Fruit fly (Drosophila melanogaster) whole organism, pupa: ENCODE data around the gene Dtd.

Experiments used
- CG10348 ChIP-seq: fragments of 200-800 bp; sonication (Bioruptor generic); IDR thresholded peaks from 2 replicates; pipeline ENCODE4 v1.3.6; 2022; ENCODE audit warnings: missing biosample characterization, missing genetic modification characterization
- CG12605 ChIP-seq: fragments of 200-800 bp; sonication (Bioruptor generic); IDR thresholded peaks from 2 replicates; pipeline ENCODE4 v1.3.6; 2022; ENCODE audit warnings: missing biosample characterization, missing genetic modification characterization
- CG13204 ChIP-seq: fragments of 200-800 bp; sonication (Bioruptor generic); optimal IDR thresholded peaks from 2 replicates; lab custom pipeline; 2018; ENCODE audit warnings: missing biosample characterization, mild to moderate bottlenecking, missing genetic modification characterization, moderate library complexity
- CG14655 ChIP-seq: fragments of 200-800 bp; sonication (Bioruptor generic); optimal IDR thresholded peaks from 3 replicates; lab custom pipeline; 2017; ENCODE audit warnings: mild to moderate bottlenecking, missing biosample characterization, missing genetic modification reagents, missing genetic modification characterization
- CG15710 ChIP-seq: fragments of 200-800 bp; sonication (Bioruptor generic); optimal IDR thresholded peaks from 2 replicates; lab custom pipeline; 2018; ENCODE audit warnings: missing biosample characterization, mild to moderate bottlenecking, missing genetic modification characterization, moderate library complexity
- CG17806 ChIP-seq: fragments of 200-800 bp; sonication (Bioruptor generic); optimal IDR thresholded peaks from 2 replicates; lab custom pipeline; 2018; ENCODE audit warnings: missing biosample characterization, mild to moderate bottlenecking, missing genetic modification characterization, moderate library complexity
- CG32121 ChIP-seq: fragments of 200-800 bp; sonication (Bioruptor generic); IDR thresholded peaks from 2 replicates; pipeline ENCODE4 v1.3.6; 2022; ENCODE audit warnings: missing biosample characterization, missing genetic modification characterization
- CG34367 ChIP-seq: fragments of 200-800 bp; sonication (Bioruptor generic); optimal IDR thresholded peaks from 2 replicates; lab custom pipeline; 2018; ENCODE audit warnings: missing biosample characterization, mild to moderate bottlenecking, missing genetic modification characterization
- CG4496 ChIP-seq: fragments of 200-800 bp; sonication (Bioruptor generic); IDR thresholded peaks from 3 replicates; pipeline ENCODE4 v1.3.6; 2022; ENCODE audit warnings: missing biosample characterization, missing genetic modification characterization
- CG8159 ChIP-seq: fragments of 200-800 bp; sonication (Bioruptor generic); optimal IDR thresholded peaks from 3 replicates; lab custom pipeline; 2018; ENCODE audit warnings: missing biosample characterization, mild to moderate bottlenecking, missing genetic modification characterization, moderate library complexity
- CG8301 ChIP-seq: fragments of 200-800 bp; sonication (Bioruptor generic); optimal IDR thresholded peaks from 2 replicates; lab custom pipeline; 2018; ENCODE audit warnings: missing biosample characterization, mild to moderate bottlenecking, missing genetic modification characterization
- CG9948 ChIP-seq: fragments of 200-800 bp; sonication (Bioruptor generic); optimal IDR thresholded peaks from 2 replicates; lab custom pipeline; 2018; ENCODE audit warnings: missing biosample characterization, mild to moderate bottlenecking, missing genetic modification characterization, moderate library complexity
- D1 ChIP-seq: fragments of 200-800 bp; sonication (Bioruptor generic); optimal IDR thresholded peaks from 2 replicates; lab custom pipeline; 2018; ENCODE audit warnings: missing biosample characterization, mild to moderate bottlenecking, missing genetic modification characterization, moderate library complexity
- EcR ChIP-seq: fragments of 200-800 bp; sonication (Bioruptor generic); optimal IDR thresholded peaks from 3 replicates; lab custom pipeline; 2019; ENCODE audit warnings: missing biosample characterization, missing genetic modification characterization, mild to moderate bottlenecking, moderate library complexity, missing genetic modification reagents
- Ets98B ChIP-seq: fragments of 200-800 bp; sonication (Bioruptor generic); IDR thresholded peaks from 2 replicates; pipeline ENCODE4 v1.3.6; 2022; ENCODE audit warnings: missing biosample characterization, missing genetic modification characterization
- Pif1A ChIP-seq: fragments of 200-800 bp; sonication (Bioruptor generic); optimal IDR thresholded peaks from 3 replicates; lab custom pipeline; 2016; ENCODE audit warnings: missing biosample characterization, missing genetic modification characterization
- Pif1B ChIP-seq: fragments of 200-800 bp; sonication (Bioruptor generic); optimal IDR thresholded peaks from 3 replicates; lab custom pipeline; 2016; ENCODE audit warnings: missing biosample characterization, missing genetic modification characterization
- Snoo ChIP-seq: fragments of 200-800 bp; sonication (Bioruptor generic); optimal IDR thresholded peaks from 3 replicates; lab custom pipeline; 2017; ENCODE audit warnings: missing biosample characterization, mild to moderate bottlenecking, missing genetic modification characterization, inconsistent platforms
- fd96Ca ChIP-seq: fragments of 200-800 bp; sonication (Bioruptor generic); IDR thresholded peaks from 3 replicates; pipeline ENCODE4 v1.3.6; 2022; ENCODE audit warnings: missing biosample characterization, missing genetic modification characterization
- gl ChIP-seq: fragments of 200-800 bp; sonication (Bioruptor generic); optimal IDR thresholded peaks from 2 replicates; lab custom pipeline; 2018; ENCODE audit warnings: missing biosample characterization, mild to moderate bottlenecking, missing genetic modification characterization
- rn ChIP-seq: fragments of 200-800 bp; sonication (Bioruptor generic); IDR thresholded peaks from 2 replicates; pipeline ENCODE4 v1.3.6; 2022; ENCODE audit warnings: missing biosample characterization, missing genetic modification characterization

Gene Dtd

DNA sequence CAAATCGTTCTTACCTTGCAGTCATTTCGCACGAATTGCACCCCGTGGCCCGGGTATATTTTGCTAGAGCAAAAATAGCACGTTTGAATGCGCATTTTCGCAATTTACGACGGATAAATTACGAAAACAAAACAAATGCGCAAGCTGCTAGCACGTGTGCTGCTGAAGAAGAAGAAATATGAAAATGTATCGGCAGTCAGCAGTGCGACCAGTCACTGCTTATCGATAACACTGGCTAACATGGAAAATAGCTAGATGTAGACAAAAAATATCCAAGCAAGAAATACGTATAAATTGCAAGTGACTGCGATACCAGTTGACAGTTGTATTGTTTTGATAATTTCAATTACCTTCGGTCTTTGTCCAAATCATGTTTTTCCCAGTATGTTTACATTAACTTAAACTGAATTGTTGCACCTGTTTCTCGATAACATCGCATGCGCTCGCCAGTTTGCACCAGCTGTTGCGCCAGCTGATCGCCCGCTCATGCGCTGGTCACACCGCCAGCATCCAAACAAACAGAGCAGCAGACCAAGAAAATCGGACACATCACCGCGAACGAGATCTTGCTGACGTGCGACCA is 1.6 kb downstream of the Dtd start, which contains the start of the genes RpL24-like and CG5276:
RpL24-like (minus strand) TSS at position 188 of the 583 bp plus-strand sequence.
CG5276 (plus strand) TSS at position 344 of the 583 bp plus-strand sequence.
- TF ChIP-seq Ets98B (GFP tag; lab: Robert Waterston, UW) (no peak), Pif1A (no peak), Snoo (no peak), CG17806 (no peak), CG32121 (GFP tag; lab: Robert Waterston, UW) (no peak), CG9948 (tag; lab: Kevin White, UChicago) (no peak), D1 (tag; lab: Kevin White, UChicago) (no peak), gl (tag; lab: Kevin White, UChicago) (no peak), CG8301 (tag; lab: Kevin White, UChicago) (no peak), CG10348 (no peak), rn (GFP tag; lab: Robert Waterston, UW) (no peak), CG14655 (GFP tag; lab: Kevin White, UChicago) (no peak), CG15710 (tag; lab: Kevin White, UChicago) (no peak), CG8159 (tag; lab: Kevin White, UChicago) (no peak), CG13204 (GFP tag; lab: Kevin White, UChicago) (no peak), fd96Ca (GFP tag; lab: Robert Waterston, UW) (no peak), CG4496 (GFP tag; lab: Robert Waterston, UW) (no peak)

DNA sequence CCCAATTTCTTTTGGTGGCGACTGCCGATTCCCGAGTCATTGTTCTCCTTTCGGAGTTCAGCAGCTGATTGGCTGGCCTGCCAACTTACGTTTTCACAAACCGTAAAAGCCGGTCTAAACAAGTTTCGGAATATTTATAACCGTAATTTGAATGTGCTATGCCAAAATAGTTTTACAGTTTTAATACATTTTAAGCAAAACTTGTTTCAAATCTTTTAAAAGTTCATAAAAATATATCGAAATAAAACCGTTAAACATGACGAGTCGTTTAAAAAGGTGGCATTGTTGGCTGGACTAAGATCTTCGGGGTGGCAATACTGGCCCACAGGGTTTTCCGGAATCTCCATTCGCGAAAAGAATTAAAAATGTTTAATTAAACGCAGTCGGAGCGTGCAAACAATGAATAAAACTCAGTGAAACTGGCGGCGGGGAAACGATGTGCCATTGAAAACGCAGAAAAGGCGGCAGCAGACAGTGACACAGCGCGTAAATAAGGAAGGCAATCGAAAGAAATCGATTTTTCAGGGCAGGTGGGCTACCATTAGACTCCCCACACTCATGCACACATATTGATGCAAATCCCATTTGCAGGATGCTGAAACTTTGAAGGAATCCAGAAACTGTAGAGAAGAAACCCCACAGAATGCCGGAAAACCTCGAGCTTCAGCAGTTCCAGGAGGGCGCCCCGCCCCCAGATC is 5.8 kb downstream of the Dtd start, which contains the start of the genes Exd2 and CG5281:
Exd2 (minus strand) TSS at position 167 of the 698 bp plus-strand sequence.
CG5281 (plus strand) TSS at position 314 of the 698 bp plus-strand sequence.
- TF ChIP-seq CG8301 (tag; lab: Kevin White, UChicago), result no peak
- no peak for TF ChIP-seq CG34367 (tag; lab: Kevin White, UChicago)
- TF ChIP-seq CG9948 (tag; lab: Kevin White, UChicago), result peak; percentile 6
- TF ChIP-seq CG8159 (tag; lab: Kevin White, UChicago), result peak; percentile 14
- TF ChIP-seq fd96Ca (GFP tag; lab: Robert Waterston, UW), result 0 out of 3 replicates have a peak, but pooled peaks have one; percentile 10
- TF ChIP-seq EcR (GFP tag; lab: Kevin White, UChicago), result peak; percentile 80
- TF ChIP-seq CG15710 (tag; lab: Kevin White, UChicago), result peak; percentile 5

DNA sequence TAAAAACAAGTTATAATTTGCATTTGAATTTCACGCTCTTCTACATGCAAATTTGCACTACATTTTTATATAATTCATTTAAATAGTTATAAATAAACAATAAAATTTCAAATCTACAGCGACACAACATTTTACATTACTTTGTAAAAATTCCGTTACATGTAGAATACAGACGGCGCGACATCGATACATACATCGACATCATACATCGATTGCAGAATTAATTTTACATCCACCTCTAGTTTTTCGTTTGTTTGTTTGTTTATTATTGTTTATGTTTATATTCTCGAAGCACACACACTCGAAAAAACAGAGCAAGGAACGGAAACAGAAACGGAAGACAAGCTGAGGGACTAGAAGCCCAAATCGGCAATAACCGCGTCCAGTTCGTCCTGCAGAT is 7.7 kb downstream of the Dtd start, which contains the start of gene CG17230:
CG17230 (plus strand) TSS at position 258 of the 400 bp plus-strand sequence.
- TF ChIP-seq Pif1B (GFP tag; lab: Kevin White, UChicago), result no peak
- no peak for TF ChIP-seq CG14655 (GFP tag; lab: Kevin White, UChicago)
- no peak for TF ChIP-seq CG12605
- no peak for TF ChIP-seq CG9948 (tag; lab: Kevin White, UChicago)
- no peak for TF ChIP-seq Ets98B (GFP tag; lab: Robert Waterston, UW)
- no peak for TF ChIP-seq Pif1A
- TF ChIP-seq CG34367 (tag; lab: Kevin White, UChicago), result no peak
- TF ChIP-seq D1 (tag; lab: Kevin White, UChicago), result no peak
- no peak for TF ChIP-seq Snoo
- TF ChIP-seq CG10348, result no peak
- no peak for TF ChIP-seq CG17806
- TF ChIP-seq CG4496 (GFP tag; lab: Robert Waterston, UW), result no peak
- TF ChIP-seq EcR (GFP tag; lab: Kevin White, UChicago), result no peak
- no peak for TF ChIP-seq CG8301 (tag; lab: Kevin White, UChicago)

DNA sequence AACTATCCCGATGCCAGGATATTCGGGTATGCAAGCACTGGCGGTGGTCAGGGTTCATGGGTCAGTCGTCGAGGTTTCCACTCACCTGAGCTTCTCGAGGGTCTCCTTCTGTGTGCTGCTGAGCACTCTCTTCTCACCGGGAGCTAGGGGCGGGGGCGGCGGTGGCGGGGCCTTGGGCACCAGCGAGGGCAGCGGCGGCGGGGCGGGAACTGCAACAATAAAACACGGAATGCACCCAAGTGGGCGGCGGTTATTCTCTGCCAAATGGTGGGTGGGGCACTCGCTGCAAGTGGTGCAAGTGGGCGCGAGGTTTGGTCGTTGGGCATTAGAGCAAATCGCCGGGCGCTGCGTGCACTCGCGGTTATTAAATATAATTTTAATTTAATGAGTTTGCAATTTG is 11.2 kb downstream of the Dtd start:
- TF ChIP-seq CG32121 (GFP tag; lab: Robert Waterston, UW) (no peak), fd96Ca (GFP tag; lab: Robert Waterston, UW) (no peak), CG9948 (tag; lab: Kevin White, UChicago) (no peak), CG10348 (no peak), Ets98B (GFP tag; lab: Robert Waterston, UW) (no peak), CG14655 (GFP tag; lab: Kevin White, UChicago) (no peak), D1 (tag; lab: Kevin White, UChicago) (no peak), rn (GFP tag; lab: Robert Waterston, UW) (no peak), CG15710 (tag; lab: Kevin White, UChicago) (no peak), CG8301 (tag; lab: Kevin White, UChicago) (no peak), EcR (GFP tag; lab: Kevin White, UChicago) (no peak), Pif1A (no peak), Pif1B (GFP tag; lab: Kevin White, UChicago) (no peak), Snoo (no peak), CG4496 (GFP tag; lab: Robert Waterston, UW) (no peak), CG13204 (GFP tag; lab: Kevin White, UChicago) (no peak), CG8159 (tag; lab: Kevin White, UChicago) (no peak), gl (tag; lab: Kevin White, UChicago) (no peak)

DNA sequence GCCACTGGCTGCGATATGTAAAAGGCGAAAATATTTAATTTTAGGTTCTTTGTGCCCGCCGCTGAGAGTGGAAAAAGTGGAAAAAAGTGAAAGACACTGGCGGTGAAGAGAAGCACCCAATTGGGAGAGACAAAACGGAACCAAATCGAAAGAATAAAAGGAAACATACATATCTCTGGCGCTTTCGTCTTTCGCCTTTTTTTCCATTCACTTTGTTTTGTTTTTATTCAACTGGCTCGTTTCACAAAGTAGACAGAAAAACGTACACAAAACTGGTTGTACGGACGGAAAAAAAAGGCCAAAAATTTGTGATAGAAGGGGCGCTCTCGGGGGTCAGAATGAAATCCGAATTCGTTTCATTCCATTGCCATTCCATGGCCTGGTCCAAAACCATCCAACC is 19.8 kb downstream of the Dtd start:
- TF ChIP-seq Snoo, result peak; percentile 6
- TF ChIP-seq D1 (tag; lab: Kevin White, UChicago), result no peak
- TF ChIP-seq gl (tag; lab: Kevin White, UChicago), result peak; percentile 13
- TF ChIP-seq CG13204 (GFP tag; lab: Kevin White, UChicago), result no peak
- TF ChIP-seq rn (GFP tag; lab: Robert Waterston, UW), result no peak
- 0 out of 2 replicates have a peak, but pooled peaks have one; percentile 14 for TF ChIP-seq CG12605
